Worm (Caenorhabditis elegans) whole organism, L1 larva: ENCODE data around the gene W06A7.4.

ENCODE experiments used
- C04F5.9 ChIP-seq: sonication (generic microtip); optimal IDR thresholded peaks from 2 replicates; lab custom pipeline; 2016; ENCODE audit warnings: missing genetic modification characterization, missing compliant biosample characterization
- C16A3.4 ChIP-seq: fragments of 150-350 bp; optimal IDR thresholded peaks from 2 replicates; lab custom pipeline; 2014; ENCODE audit warnings: missing biosample characterization, missing genetic modification characterization
- F16B12.6 ChIP-seq: fragments of 150-350 bp; optimal IDR thresholded peaks from 2 replicates; lab custom pipeline; 2014; ENCODE audit warnings: missing biosample characterization, missing genetic modification characterization
- Y116A8C.19 ChIP-seq: sonication (generic microtip); optimal IDR thresholded peaks from 2 replicates; lab custom pipeline; 2016; ENCODE audit warnings: missing compliant biosample characterization, missing genetic modification characterization, borderline replicate concordance
- aha-1 ChIP-seq: fragments of 150-350 bp; optimal IDR thresholded peaks from 2 replicates; lab custom pipeline; 2014; ENCODE audit warnings: missing biosample characterization, missing genetic modification characterization
- aly-2 ChIP-seq: fragments of 150-350 bp; optimal IDR thresholded peaks from 2 replicates; lab custom pipeline; 2014; ENCODE audit warnings: missing biosample characterization, missing genetic modification characterization
- ama-1 ChIP-seq: fragments of 150-350 bp; optimal IDR thresholded peaks from 2 replicates; lab custom pipeline; 2014
- ceh-82 ChIP-seq, 3 experiments: fragments of 150-350 bp in 1 of 3; sonication (generic microtip) in 2 of 3; optimal IDR thresholded peaks; 2 replicates each; lab custom pipeline; 2014 to 2017; ENCODE audit warnings: missing biosample characterization in 3 of 3, missing genetic modification characterization in 3 of 3
- ceh-88 ChIP-seq: fragments of 200-800 bp; sonication (Bioruptor generic); IDR thresholded peaks from 2 replicates; pipeline ENCODE4 v1.3.6; 2022; ENCODE audit warnings: missing genetic modification characterization, missing compliant biosample characterization
- ces-1 ChIP-seq: fragments of 150-350 bp; optimal IDR thresholded peaks from 2 replicates; lab custom pipeline; 2014; ENCODE audit warnings: missing biosample characterization, missing genetic modification reagents, missing genetic modification characterization
- dsc-1 ChIP-seq: sonication (generic microtip); optimal IDR thresholded peaks from 2 replicates; lab custom pipeline; 2016; ENCODE audit warnings: mild to moderate bottlenecking, missing genetic modification characterization, missing compliant biosample characterization
- efl-3 ChIP-seq: fragments of 200-800 bp; sonication (Bioruptor generic); optimal IDR thresholded peaks from 2 replicates; lab custom pipeline; 2018; ENCODE audit warnings: mild to moderate bottlenecking, missing genetic modification characterization, missing compliant biosample characterization
- egl-13 ChIP-seq: sonication (generic microtip); optimal IDR thresholded peaks from 2 replicates; lab custom pipeline; 2016; ENCODE audit warnings: missing genotype, missing genetic modification reagents, missing genetic modification characterization, missing compliant biosample characterization
- elt-2 ChIP-seq: sonication (generic microtip); optimal IDR thresholded peaks from 2 replicates; lab custom pipeline; 2016; ENCODE audit warnings: missing genetic modification characterization, mild to moderate bottlenecking, inconsistent platforms, missing compliant biosample characterization, missing genetic modification reagents
- ets-5 ChIP-seq: fragments of 200-800 bp; sonication (Bioruptor generic); IDR thresholded peaks from 2 replicates; pipeline ENCODE4 v1.3.6; 2022; ENCODE audit warnings: missing genetic modification characterization, missing compliant biosample characterization
- fkh-10 ChIP-seq: sonication (generic microtip); optimal IDR thresholded peaks from 2 replicates; lab custom pipeline; 2017; ENCODE audit warnings: missing biosample characterization, missing genetic modification reagents, missing genetic modification characterization
- grh-1 ChIP-seq: fragments of 200-800 bp; sonication (Bioruptor generic); IDR thresholded peaks from 2 replicates; pipeline ENCODE4 v1.3.6; 2022; ENCODE audit warnings: missing genetic modification reagents, missing genetic modification characterization, missing compliant biosample characterization
- hlh-4 ChIP-seq: sonication (generic microtip); optimal IDR thresholded peaks from 2 replicates; lab custom pipeline; 2016; ENCODE audit warnings: mild to moderate bottlenecking, missing genetic modification characterization, missing compliant biosample characterization
- irx-1 ChIP-seq: sonication (generic microtip); optimal IDR thresholded peaks from 2 replicates; lab custom pipeline; 2016; ENCODE audit warnings: missing genetic modification characterization, missing compliant biosample characterization
- lin-13 ChIP-seq: fragments of 150-350 bp; optimal IDR thresholded peaks from 2 replicates; lab custom pipeline; 2014; ENCODE audit warnings: missing biosample characterization, missing genetic modification reagents, missing genetic modification characterization
- lin-14 ChIP-seq: fragments of 200-800 bp; sonication (Bioruptor generic); optimal IDR thresholded peaks from 2 replicates; lab custom pipeline; 2018; ENCODE audit warnings: mild to moderate bottlenecking, missing genetic modification characterization, moderate library complexity, missing compliant biosample characterization
- lin-39 ChIP-seq: fragments of 150-350 bp; optimal IDR thresholded peaks from 2 replicates; lab custom pipeline; 2014; ENCODE audit warnings: missing biosample characterization, missing genetic modification reagents, missing genetic modification characterization
- lir-3 ChIP-seq: sonication (generic microtip); optimal IDR thresholded peaks from 2 replicates; lab custom pipeline; 2016; ENCODE audit warnings: mild to moderate bottlenecking, missing genetic modification characterization, moderate library complexity, missing compliant biosample characterization; ENCODE audit not compliant: poor library complexity
- lsy-2 ChIP-seq, 2 experiments: fragments of 150-350 bp; optimal IDR thresholded peaks; 2 replicates each; lab custom pipeline; 2014; ENCODE audit warnings: missing biosample characterization in 2 of 2, missing genetic modification characterization in 2 of 2
- mab-9 ChIP-seq: fragments of 200-800 bp; sonication (Bioruptor generic); IDR thresholded peaks from 2 replicates; pipeline ENCODE4 v1.3.6; 2022; ENCODE audit warnings: missing genetic modification reagents, missing genetic modification characterization, missing compliant biosample characterization
- mef-2 ChIP-seq: fragments of 150-350 bp; optimal IDR thresholded peaks from 2 replicates; lab custom pipeline; 2014; ENCODE audit warnings: missing biosample characterization, missing genetic modification characterization
- mep-1 ChIP-seq: fragments of 150-350 bp; optimal IDR thresholded peaks from 2 replicates; lab custom pipeline; 2014; ENCODE audit warnings: missing biosample characterization, missing genetic modification characterization
- nhr-11 ChIP-seq: fragments of 150-350 bp; optimal IDR thresholded peaks from 2 replicates; lab custom pipeline; 2014; ENCODE audit warnings: missing biosample characterization, missing genetic modification characterization
- nhr-19 ChIP-seq: fragments of 200-800 bp; sonication (Bioruptor generic); conservative IDR thresholded peaks from 2 replicates; pipeline ENCODE4 v1.3.6; 2022; ENCODE audit warnings: missing genetic modification characterization, missing compliant biosample characterization
- nhr-28 ChIP-seq: fragments of 150-350 bp; optimal IDR thresholded peaks from 2 replicates; lab custom pipeline; 2014; ENCODE audit warnings: missing biosample characterization, missing genetic modification characterization
- nhr-47 ChIP-seq: sonication (generic microtip); optimal IDR thresholded peaks from 2 replicates; lab custom pipeline; 2016; ENCODE audit warnings: mild to moderate bottlenecking, missing genetic modification characterization, moderate library complexity, missing compliant biosample characterization
- nhr-71 ChIP-seq: sonication (generic microtip); optimal IDR thresholded peaks from 2 replicates; lab custom pipeline; 2016; ENCODE audit warnings: mild to moderate bottlenecking, missing genetic modification characterization, moderate library complexity, missing compliant biosample characterization
- nhr-76 ChIP-seq: sonication (generic microtip); optimal IDR thresholded peaks from 2 replicates; lab custom pipeline; 2017; ENCODE audit warnings: missing biosample characterization, missing genetic modification characterization
- nhr-77 ChIP-seq: fragments of 150-350 bp; optimal IDR thresholded peaks from 2 replicates; lab custom pipeline; 2014; ENCODE audit warnings: missing biosample characterization, missing genetic modification characterization
- nhr-84 ChIP-seq: sonication (generic microtip); optimal IDR thresholded peaks from 2 replicates; lab custom pipeline; 2017; ENCODE audit warnings: missing biosample characterization, missing genetic modification characterization
- nhr-85 ChIP-seq: sonication (generic microtip); peaks from one replicate; lab custom pipeline; 2016; ENCODE audit warnings: missing genetic modification characterization, inconsistent platforms, missing compliant biosample characterization
- pag-3 ChIP-seq: sonication (generic microtip); optimal IDR thresholded peaks from 2 replicates; lab custom pipeline; 2017; ENCODE audit warnings: missing genetic modification characterization, mild to moderate bottlenecking, missing compliant biosample characterization, antibody characterized with exemption, borderline replicate concordance; ENCODE audit not compliant: insufficient read depth
- pax-3 ChIP-seq: fragments of 200-800 bp; sonication (Bioruptor generic); optimal IDR thresholded peaks from 2 replicates; lab custom pipeline; 2018; ENCODE audit warnings: mild to moderate bottlenecking, missing genetic modification characterization, moderate library complexity, missing compliant biosample characterization
- rnt-1 ChIP-seq: sonication (generic microtip); optimal IDR thresholded peaks from 2 replicates; lab custom pipeline; 2016; ENCODE audit warnings: mild to moderate bottlenecking, missing genetic modification characterization, moderate library complexity, missing compliant biosample characterization
- skn-1 ChIP-seq: fragments of 150-350 bp; optimal IDR thresholded peaks from 2 replicates; lab custom pipeline; 2014; ENCODE audit warnings: missing biosample characterization, missing genetic modification characterization
- snpc-4 ChIP-seq: fragments of 150-350 bp; optimal IDR thresholded peaks from 2 replicates; lab custom pipeline; 2014; ENCODE audit warnings: missing biosample characterization, missing genetic modification characterization
- snu-23 ChIP-seq: sonication (generic microtip); optimal IDR thresholded peaks from 2 replicates; lab custom pipeline; 2016; ENCODE audit warnings: missing genetic modification characterization, missing compliant biosample characterization
- sox-4 ChIP-seq: sonication (generic microtip); optimal IDR thresholded peaks from 2 replicates; lab custom pipeline; 2016; ENCODE audit warnings: missing genetic modification characterization, missing compliant biosample characterization
- sptf-1 ChIP-seq: fragments of 150-350 bp; optimal IDR thresholded peaks from 2 replicates; lab custom pipeline; 2014; ENCODE audit warnings: missing biosample characterization, missing genetic modification characterization
- swsn-7 ChIP-seq: sonication (generic microtip); optimal IDR thresholded peaks from 2 replicates; lab custom pipeline; 2016; ENCODE audit warnings: missing genetic modification characterization, missing compliant biosample characterization
- tlp-1 ChIP-seq: fragments of 150-350 bp; optimal IDR thresholded peaks from 2 replicates; lab custom pipeline; 2014; ENCODE audit warnings: missing biosample characterization, missing genetic modification characterization
- unc-130 ChIP-seq: fragments of 150-350 bp; optimal IDR thresholded peaks from 2 replicates; lab custom pipeline; 2017; ENCODE audit warnings: missing biosample characterization, missing genetic modification characterization, inconsistent platforms
- unc-30 ChIP-seq: sonication (generic microtip); optimal IDR thresholded peaks from 2 replicates; lab custom pipeline; 2017; ENCODE audit warnings: missing biosample characterization, missing genetic modification characterization
- vab-15 ChIP-seq: sonication (generic microtip); optimal IDR thresholded peaks from 2 replicates; lab custom pipeline; 2017; ENCODE audit warnings: missing genotype, mild to moderate bottlenecking, missing genetic modification characterization, missing compliant biosample characterization
- zag-1 ChIP-seq: fragments of 150-350 bp; optimal IDR thresholded peaks from 2 replicates; lab custom pipeline; 2014; ENCODE audit warnings: missing biosample characterization, missing genetic modification characterization
- zip-4 ChIP-seq: fragments of 200-800 bp; sonication (Bioruptor generic); optimal IDR thresholded peaks from 2 replicates; lab custom pipeline; 2018; ENCODE audit warnings: mild to moderate bottlenecking, missing genetic modification characterization, moderate library complexity, missing compliant biosample characterization
- ztf-11 ChIP-seq, 2 experiments: sonication (generic microtip); optimal IDR thresholded peaks; 2 replicates each; lab custom pipeline; 2016 to 2017; ENCODE audit warnings: missing genetic modification characterization in 2 of 2, missing biosample characterization in 1 of 2, missing compliant biosample characterization in 1 of 2
- ztf-4 ChIP-seq: fragments of 150-350 bp; optimal IDR thresholded peaks from 2 replicates; lab custom pipeline; 2014; ENCODE audit warnings: missing biosample characterization, missing genetic modification characterization

W06A7.4 gene

DNA sequence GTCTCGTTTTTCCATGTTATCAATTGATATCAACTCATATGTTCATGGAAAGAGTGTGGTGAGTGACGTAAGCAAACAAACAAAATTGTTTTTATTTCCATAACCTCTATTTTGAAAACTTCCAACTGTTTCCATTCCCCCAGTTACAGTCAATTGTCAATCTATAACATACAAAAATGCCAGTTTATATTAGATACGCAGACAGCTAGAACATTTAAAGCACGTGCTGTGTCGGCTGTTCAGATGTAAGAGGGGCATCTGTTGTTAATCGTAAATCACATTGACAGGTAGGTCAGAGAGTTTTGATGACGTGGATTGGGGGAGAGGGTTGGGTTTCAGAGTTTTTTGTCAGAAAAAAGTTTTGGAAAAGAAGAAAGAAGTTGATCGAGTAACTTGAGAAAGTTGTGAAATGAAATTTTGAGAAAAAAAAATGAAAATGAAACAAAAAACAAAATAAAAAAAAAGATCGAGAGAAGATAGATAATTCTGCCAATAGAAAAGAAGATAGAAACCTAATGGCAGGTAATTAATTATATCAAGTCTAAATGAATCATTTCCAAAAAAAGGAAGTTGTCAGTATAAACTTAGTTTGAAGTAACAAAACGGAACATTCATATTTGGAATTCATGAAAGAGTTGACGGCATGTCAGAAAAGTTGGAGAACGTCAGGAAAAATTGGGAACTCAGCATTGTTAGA is 24.4 kb downstream of the W06A7.4 start:
- TF ChIP-seq ama-1 (lab: Kevin White, UChicago) (peak; percentile 86), elt-2 (peak; percentile 51), lir-3 (tag; lab: Kevin White, UChicago) (peak; percentile 37), irx-1 (tag; lab: Kevin White, UChicago) (peak; percentile 51), skn-1 (peak; percentile 27), nhr-85 (peak; percentile 97), nhr-47 (tag; lab: Kevin White, UChicago) (peak; percentile 65), zip-4 (GFP tag; lab: Kevin White, UChicago) (no peak), pax-3 (peak; percentile 14), nhr-71 (tag; lab: Kevin White, UChicago) (peak; percentile 91), aly-2 (tag; lab: Kevin White, UChicago) (no peak), nhr-84 (tag; lab: Kevin White, UChicago) (no peak), ztf-4 (tag; lab: Kevin White, UChicago) (peak; percentile 38), snpc-4 (tag; lab: Kevin White, UChicago) (peak; percentile 8), nhr-11 (tag; lab: Kevin White, UChicago) (peak; percentile 43), nhr-76 (no peak), F16B12.6 (tag; lab: Kevin White, UChicago) (no peak), nhr-19 (GFP tag; lab: Robert Waterston, UW) (peak; percentile 78), aha-1 (tag; lab: Kevin White, UChicago) (no peak), mef-2 (tag; lab: Kevin White, UChicago) (no peak), rnt-1 (tag; lab: Kevin White, UChicago) (peak; percentile 91), lin-39 (tag; lab: Kevin White, UChicago) (peak; percentile 57), grh-1 (GFP tag; lab: Robert Waterston, UW) (peak; percentile 42; the same call in 1 of the 2 replicates), snu-23 (peak; percentile 83), dsc-1 (tag; lab: Kevin White, UChicago) (peak; percentile 63), fkh-10 (no peak), hlh-4 (tag; lab: Kevin White, UChicago) (no peak), efl-3 (no peak), mab-9 (no peak), vab-15 (tag; lab: Kevin White, UChicago) (peak; percentile 75), sptf-1 (no peak), ceh-88 (no peak), zag-1 (no peak), pag-3 (tag; lab: Kevin White, UChicago) (no peak), ztf-11 (tag; optimal IDR thresholded peaks at IDR 0.05; lab: Kevin White, UChicago) (no peak), lsy-2 (tag; optimal IDR thresholded peaks at IDR 0.05; lab: Kevin White, UChicago) (peak; percentile 71 to 78), swsn-7 (tag; lab: Kevin White, UChicago) (peak; percentile 48), lin-13 (GFP tag; lab: Kevin White, UChicago) (no peak), unc-130 (peak; percentile 70), nhr-28 (tag; lab: Kevin White, UChicago) (no peak), ets-5 (GFP tag; lab: Robert Waterston, UW) (no peak), sox-4 (no peak), mep-1 (tag; lab: Kevin White, UChicago) (peak; percentile 81), unc-30 (tag; lab: Kevin White, UChicago) (no peak), Y116A8C.19 (tag; lab: Kevin White, UChicago) (no peak), lin-14 (GFP tag; lab: Kevin White, UChicago) (peak; percentile 94), egl-13 (tag; lab: Kevin White, UChicago) (no peak), tlp-1 (tag; lab: Kevin White, UChicago) (no peak), ces-1 (GFP tag; lab: Kevin White, UChicago) (no peak), C16A3.4 (tag; lab: Kevin White, UChicago) (peak; percentile 26), nhr-77 (tag; lab: Kevin White, UChicago) (no peak), C04F5.9 (tag; lab: Kevin White, UChicago) (peak; percentile 16), ceh-82 (tag; optimal IDR thresholded peaks at IDR 0.05; lab: Kevin White, UChicago) (no peak)
